Worm (Caenorhabditis elegans) whole organism, L4/young adult: ENCODE measurements around the gene srd-68.

Experiments
- dao-5 ChIP-seq: sonication (generic microtip); optimal IDR thresholded peaks from 2 replicates; lab custom pipeline; 2016; ENCODE audit warnings: missing genotype, missing genetic modification characterization, moderate library complexity, missing compliant biosample characterization
- him-1 ChIP-seq: sonication (generic microtip); optimal IDR thresholded peaks from 2 replicates; lab custom pipeline; 2016; ENCODE audit warnings: missing genotype, missing genetic modification reagents, missing genetic modification characterization, missing compliant biosample characterization

- TF ChIP-seq him-1 (no peak), dao-5 (tag; lab: Kevin White, UChicago) (no peak)
Observed at ce11 chrV:16880054-16880453, 22.6 kb downstream of the srd-68 start, which contains the start of gene F09C6.3.
